Fruit fly (Drosophila melanogaster) whole organism, embryonic: ENCODE data around the gene CG12519.

Experiments used
- B-H2 ChIP-seq: fragments of 200-800 bp; sonication (Bioruptor generic); optimal IDR thresholded peaks from 2 replicates; lab custom pipeline; 2018; ENCODE audit warnings: missing biosample characterization, mild to moderate bottlenecking, missing genetic modification characterization
- CG10147 ChIP-seq: fragments of 200-800 bp; sonication (Bioruptor generic); optimal IDR thresholded peaks from 2 replicates; lab custom pipeline; 2019; ENCODE audit warnings: missing biosample characterization, mild to moderate bottlenecking, missing genetic modification characterization, moderate library complexity
- CG10321 ChIP-seq: fragments of 200-800 bp; sonication (Bioruptor generic); IDR thresholded peaks from 2 replicates; pipeline ENCODE4 v1.3.6; 2022; ENCODE audit warnings: missing biosample characterization, missing genetic modification characterization
- CG10462 ChIP-seq: fragments of 200-800 bp; sonication (Bioruptor generic); optimal IDR thresholded peaks from 2 replicates; lab custom pipeline; 2016; ENCODE audit warnings: missing biosample characterization, missing genetic modification characterization
- CG11085 ChIP-seq: fragments of 200-800 bp; sonication (Bioruptor generic); IDR thresholded peaks from 2 replicates; pipeline ENCODE4 v1.3.6; 2022; ENCODE audit warnings: missing biosample characterization, missing genetic modification characterization
- CG11247 ChIP-seq: fragments of 200-800 bp; sonication (Bioruptor generic); IDR thresholded peaks from 2 replicates; pipeline ENCODE4 v1.3.6; 2022; ENCODE audit warnings: missing biosample characterization, missing genetic modification characterization
- CG12236 ChIP-seq: fragments of 200-800 bp; sonication (Bioruptor generic); optimal IDR thresholded peaks from 2 replicates; lab custom pipeline; 2016; ENCODE audit warnings: missing biosample characterization, missing genetic modification characterization
- CG1233 ChIP-seq: fragments of 200-800 bp; sonication (Bioruptor generic); optimal IDR thresholded peaks from 4 replicates; lab custom pipeline; 2018; ENCODE audit warnings: missing biosample characterization, mild to moderate bottlenecking, missing genetic modification characterization
- CG13287 ChIP-seq: fragments of 200-800 bp; sonication (Bioruptor generic); IDR thresholded peaks from 2 replicates; pipeline ENCODE4 v1.3.6; 2022; ENCODE audit warnings: missing biosample characterization, missing genetic modification characterization; ENCODE audit not compliant: partially characterized antibody
- CG15601 ChIP-seq: fragments of 200-800 bp; sonication (Bioruptor generic); optimal IDR thresholded peaks from 3 replicates; lab custom pipeline; 2019; ENCODE audit warnings: missing biosample characterization, mild to moderate bottlenecking, missing genetic modification characterization, moderate library complexity
- CG16779 ChIP-seq: fragments of 200-800 bp; sonication (Bioruptor generic); IDR thresholded peaks from 2 replicates; pipeline ENCODE4 v1.3.6; 2022; ENCODE audit warnings: missing biosample characterization, missing genetic modification characterization
- CG17802 ChIP-seq: fragments of 200-800 bp; sonication (Bioruptor generic); optimal IDR thresholded peaks from 2 replicates; lab custom pipeline; 2018; ENCODE audit warnings: missing biosample characterization, mild to moderate bottlenecking, missing genetic modification characterization, moderate library complexity
- CG18262 ChIP-seq: fragments of 200-800 bp; optimal IDR thresholded peaks from 3 replicates; lab custom pipeline; 2019; ENCODE audit warnings: missing biosample characterization, mild to moderate bottlenecking, missing genetic modification characterization, moderate library complexity
- CG2129 ChIP-seq: fragments of 200-800 bp; sonication (Bioruptor generic); IDR thresholded peaks from 2 replicates; pipeline ENCODE4 v1.3.6; 2022; ENCODE audit warnings: missing biosample characterization, missing genetic modification characterization; ENCODE audit not compliant: partially characterized antibody
- CG3163 ChIP-seq: fragments of 200-800 bp; sonication (Bioruptor generic); optimal IDR thresholded peaks from 3 replicates; lab custom pipeline; 2016; ENCODE audit warnings: missing biosample characterization, missing genetic modification characterization
- CG32767 ChIP-seq: fragments of 200-800 bp; sonication (Bioruptor generic); IDR thresholded peaks from 2 replicates; pipeline ENCODE4 v1.3.6; 2022; ENCODE audit warnings: missing biosample characterization, missing genetic modification characterization
- CG6654 ChIP-seq: fragments of 200-800 bp; sonication (Bioruptor generic); optimal IDR thresholded peaks from 2 replicates; lab custom pipeline; 2017; ENCODE audit warnings: missing biosample characterization, mild to moderate bottlenecking, missing genetic modification characterization
- CG7786 ChIP-seq: fragments of 200-800 bp; sonication (Bioruptor generic); optimal IDR thresholded peaks from 2 replicates; lab custom pipeline; 2016; ENCODE audit warnings: missing biosample characterization, missing genetic modification characterization
- CG9932 ChIP-seq: fragments of 200-800 bp; sonication (Bioruptor generic); IDR thresholded peaks from 2 replicates; pipeline ENCODE4 v1.3.6; 2022; ENCODE audit warnings: missing biosample characterization, missing genetic modification characterization
- D19A ChIP-seq: fragments of 200-800 bp; optimal IDR thresholded peaks from 3 replicates; lab custom pipeline; 2019; ENCODE audit warnings: missing biosample characterization, mild to moderate bottlenecking, missing genetic modification characterization, moderate library complexity
- GATAe ChIP-seq: fragments of 200-800 bp; sonication (Bioruptor generic); conservative IDR thresholded peaks from 2 replicates; pipeline ENCODE4 v1.3.6; 2022; ENCODE audit warnings: missing biosample characterization, missing genetic modification characterization
- HLH4C ChIP-seq: fragments of 200-800 bp; sonication (Bioruptor generic); IDR thresholded peaks from 3 replicates; pipeline ENCODE4 v1.3.6; 2022; ENCODE audit warnings: missing biosample characterization, missing genetic modification characterization; ENCODE audit not compliant: partially characterized antibody
- Hmx ChIP-seq: fragments of 200-800 bp; sonication (Bioruptor generic); optimal IDR thresholded peaks from 2 replicates; lab custom pipeline; 2016; ENCODE audit warnings: missing biosample characterization, missing genetic modification characterization
- Nf-YA ChIP-seq: fragments of 200-800 bp; sonication (Bioruptor generic); IDR thresholded peaks from 2 replicates; pipeline ENCODE4 v1.3.6; 2022; ENCODE audit warnings: missing biosample characterization, missing genetic modification characterization
- Six4 ChIP-seq: fragments of 200-800 bp; sonication (Bioruptor generic); optimal IDR thresholded peaks from 2 replicates; lab custom pipeline; 2016; ENCODE audit warnings: missing biosample characterization, missing genetic modification characterization
- Sox100B ChIP-seq: fragments of 200-800 bp; sonication (Bioruptor generic); optimal IDR thresholded peaks from 3 replicates; lab custom pipeline; 2018; ENCODE audit warnings: missing biosample characterization, mild to moderate bottlenecking, missing genetic modification characterization
- Trl ChIP-seq, 3 experiments: fragments of >200 bp in 2 of 3; fragments of 200-800 bp in 1 of 3; sonication (Bioruptor generic) in 1 of 3; optimal IDR thresholded peaks; 2 replicates in 1 of 3; 3 replicates in 2 of 3; lab custom pipeline; 2016 to 2017; ENCODE audit warnings: missing biosample characterization in 1 of 3, missing genetic modification characterization in 1 of 3
- bbx ChIP-seq: fragments of 200-800 bp; sonication (Bioruptor generic); IDR thresholded peaks from 2 replicates; pipeline ENCODE4 v1.3.6; 2022; ENCODE audit warnings: missing biosample characterization, missing genetic modification characterization; ENCODE audit not compliant: partially characterized antibody
- bsh ChIP-seq, 2 experiments: fragments of 200-800 bp; sonication (Bioruptor generic); optimal IDR thresholded peaks; 2 replicates each; lab custom pipeline; 2017 to 2018; ENCODE audit warnings: mild to moderate bottlenecking in 2 of 2, missing biosample characterization in 2 of 2, missing genetic modification characterization in 2 of 2, moderate library complexity in 1 of 2
- cad ChIP-seq: fragments of >200 bp; optimal IDR thresholded peaks from 2 replicates; lab custom pipeline; 2017; ENCODE audit warnings: missing biosample characterization, missing genetic modification characterization
- dm ChIP-seq: fragments of 200-800 bp; sonication (Bioruptor generic); optimal IDR thresholded peaks from 3 replicates; lab custom pipeline; 2016; ENCODE audit warnings: missing biosample characterization, missing genetic modification characterization
- dmrt99B ChIP-seq: fragments of 200-800 bp; sonication (Bioruptor generic); optimal IDR thresholded peaks from 2 replicates; lab custom pipeline; 2018; ENCODE audit warnings: missing biosample characterization, mild to moderate bottlenecking, missing genetic modification characterization, moderate library complexity
- dysf ChIP-seq: fragments of 200-800 bp; sonication (Bioruptor generic); IDR thresholded peaks from 3 replicates; pipeline ENCODE4 v1.3.6; 2022; ENCODE audit warnings: missing biosample characterization, missing genetic modification characterization
- ewg ChIP-seq: fragments of 200-800 bp; sonication (Bioruptor generic); optimal IDR thresholded peaks from 3 replicates; lab custom pipeline; 2017; ENCODE audit warnings: mild to moderate bottlenecking, missing biosample characterization, missing genetic modification reagents, missing genetic modification characterization
- hb ChIP-seq: fragments of 200-800 bp; sonication (Bioruptor generic); IDR thresholded peaks from 3 replicates; pipeline ENCODE4 v1.3.6; 2022; ENCODE audit warnings: missing biosample characterization, missing genetic modification characterization; ENCODE audit not compliant: partially characterized antibody
- ind ChIP-seq: fragments of 200-800 bp; sonication (Bioruptor generic); optimal IDR thresholded peaks from 3 replicates; lab custom pipeline; 2016; ENCODE audit warnings: missing biosample characterization, missing genetic modification characterization
- mld ChIP-seq: fragments of 200-800 bp; sonication (Bioruptor generic); IDR thresholded peaks from 3 replicates; pipeline ENCODE4 v1.3.6; 2022; ENCODE audit warnings: missing biosample characterization, missing genetic modification characterization; ENCODE audit not compliant: partially characterized antibody
- nau ChIP-seq: fragments of 200-800 bp; sonication (Bioruptor generic); optimal IDR thresholded peaks from 3 replicates; lab custom pipeline; 2017; ENCODE audit warnings: missing biosample characterization, mild to moderate bottlenecking, missing genetic modification characterization, missing genetic modification reagents
- odd ChIP-seq: fragments of 200-800 bp; sonication (Bioruptor generic); optimal IDR thresholded peaks from 2 replicates; lab custom pipeline; 2017; ENCODE audit warnings: missing biosample characterization, mild to moderate bottlenecking, missing genetic modification characterization
- psq ChIP-seq: fragments of 200-800 bp; sonication (Bioruptor generic); optimal IDR thresholded peaks from 2 replicates; lab custom pipeline; 2017; ENCODE audit warnings: missing biosample characterization, missing genetic modification characterization
- rib ChIP-seq: fragments of 200-800 bp; sonication (Bioruptor generic); IDR thresholded peaks from 2 replicates; pipeline ENCODE4 v1.3.6; 2022; ENCODE audit warnings: missing biosample characterization, missing genetic modification characterization
- salm ChIP-seq: fragments of 200-800 bp; sonication (Bioruptor generic); optimal IDR thresholded peaks from 2 replicates; lab custom pipeline; 2018; ENCODE audit warnings: missing biosample characterization, mild to moderate bottlenecking, missing genetic modification characterization
- sens-2 ChIP-seq: fragments of 200-800 bp; sonication (Bioruptor generic); IDR thresholded peaks from 2 replicates; pipeline ENCODE4 v1.3.6; 2022; ENCODE audit warnings: missing biosample characterization, missing genetic modification characterization
- slou ChIP-seq: fragments of 200-800 bp; sonication (Bioruptor generic); optimal IDR thresholded peaks from 3 replicates; lab custom pipeline; 2016; ENCODE audit warnings: missing biosample characterization, missing genetic modification characterization
- sr ChIP-seq: fragments of 200-800 bp; sonication (Bioruptor generic); IDR thresholded peaks from 3 replicates; pipeline ENCODE4 v1.3.6; 2022; ENCODE audit warnings: missing biosample characterization, missing genetic modification characterization
- tap ChIP-seq: fragments of 200-800 bp; optimal IDR thresholded peaks from 3 replicates; lab custom pipeline; 2019; ENCODE audit warnings: missing biosample characterization, mild to moderate bottlenecking, missing genetic modification characterization, moderate library complexity
- tgo ChIP-seq: fragments of 200-800 bp; sonication (Bioruptor generic); IDR thresholded peaks from 3 replicates; pipeline ENCODE4 v1.3.6; 2022; ENCODE audit warnings: missing biosample characterization, missing genetic modification characterization
- tup ChIP-seq: fragments of 200-800 bp; sonication (Bioruptor generic); optimal IDR thresholded peaks from 2 replicates; lab custom pipeline; 2016; ENCODE audit warnings: missing biosample characterization, mild to moderate bottlenecking, missing genetic modification characterization, moderate library complexity
- unc-4 ChIP-seq: fragments of 200-800 bp; sonication (Bioruptor generic); IDR thresholded peaks from 2 replicates; pipeline ENCODE4 v1.3.6; 2022; ENCODE audit warnings: missing biosample characterization, missing genetic modification characterization; ENCODE audit not compliant: partially characterized antibody
- wek ChIP-seq: fragments of 200-800 bp; sonication (Bioruptor generic); optimal IDR thresholded peaks from 3 replicates; lab custom pipeline; 2018; ENCODE audit warnings: missing biosample characterization, mild to moderate bottlenecking, missing genetic modification characterization, moderate library complexity

The CG12519 gene

DNA sequence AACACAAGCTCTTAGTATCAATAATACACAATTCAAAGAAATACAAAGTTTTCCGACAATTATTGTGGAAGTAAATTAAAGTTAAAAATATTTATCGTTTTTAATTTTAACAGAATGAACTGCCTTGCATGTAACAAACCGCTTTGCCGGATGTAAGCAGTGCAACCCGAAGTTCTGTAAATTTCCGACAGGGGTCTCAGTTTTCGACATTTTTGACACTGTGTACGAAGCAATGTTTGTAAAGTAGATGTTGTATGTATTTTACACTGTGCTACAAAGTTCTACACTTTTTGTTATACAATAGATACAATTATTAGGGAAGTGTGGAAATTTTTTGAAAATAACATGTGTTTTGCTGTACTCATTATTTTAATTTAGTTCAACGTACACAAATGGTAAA is 44.3 kb downstream of the CG12519 start (continued):
- TF ChIP-seq D19A (tag; lab: Kevin White, UChicago) (peak; percentile 62), CG2129 (GFP tag; lab: Robert Waterston, UW) (no peak), CG15601 (tag; lab: Kevin White, UChicago) (peak; percentile 80), CG1233 (GFP tag; lab: Kevin White, UChicago) (peak; percentile 92), CG32767 (GFP tag; lab: Robert Waterston, UW) (peak; percentile 65), ind (GFP tag; lab: Kevin White, UChicago) (peak; percentile 87), CG11085 (GFP tag; lab: Robert Waterston, UW) (peak; percentile 97), rib (GFP tag; lab: Robert Waterston, UW) (no peak; the same call in 1 of the 2 replicates), tap (tag; lab: Kevin White, UChicago) (peak; percentile 27), CG10462 (GFP tag; lab: Kevin White, UChicago) (peak; percentile 37), nau (GFP tag; lab: Kevin White, UChicago) (peak; percentile 52), B-H2 (peak; percentile 83), odd (GFP tag; lab: Kevin White, UChicago) (peak; percentile 28), Nf-YA (GFP tag; lab: Robert Waterston, UW) (peak; percentile 79), Trl (optimal IDR thresholded peaks at IDR 0.05; lab: Kevin White, UChicago) (no peak), Trl (GFP tag; optimal IDR thresholded peaks at IDR 0.05; lab: Kevin White, UChicago) (peak; percentile 98), CG17802 (tag; lab: Kevin White, UChicago) (peak; percentile 92), psq (GFP tag; lab: Kevin White, UChicago) (peak; percentile 49), CG12236 (GFP tag; lab: Kevin White, UChicago) (peak; percentile 78), bbx (GFP tag; lab: Robert Waterston, UW) (peak; percentile 53; the same call in 1 of the 2 replicates), mld (no peak), CG3163 (peak; percentile 68), bsh (GFP tag; optimal IDR thresholded peaks at IDR 0.05; lab: Kevin White, UChicago) (no peak), hb (GFP tag; lab: Robert Waterston, UW) (no peak), Hmx (peak; percentile 71), CG18262 (tag; lab: Kevin White, UChicago) (peak; percentile 76), tup (no peak), cad (no peak), dm (GFP tag; lab: Kevin White, UChicago) (peak; percentile 74), CG10321 (peak; percentile 74), CG6654 (peak; percentile 69), CG11247 (GFP tag; lab: Robert Waterston, UW) (peak; percentile 96), tgo (GFP tag; lab: Robert Waterston, UW) (peak; percentile 91), ewg (GFP tag; lab: Kevin White, UChicago) (peak; percentile 75), sr (GFP tag; lab: Robert Waterston, UW) (peak; percentile 93), wek (GFP tag; lab: Kevin White, UChicago) (peak; percentile 76), unc-4 (GFP tag; lab: Robert Waterston, UW) (no peak), CG7786 (GFP tag; lab: Kevin White, UChicago) (peak; percentile 71), salm (tag; lab: Kevin White, UChicago) (no peak), CG9932 (GFP tag; lab: Robert Waterston, UW) (peak; percentile 92), Six4 (GFP tag; lab: Kevin White, UChicago) (peak; percentile 77), CG16779 (GFP tag; lab: Robert Waterston, UW) (peak; percentile 92), dysf (GFP tag; lab: Robert Waterston, UW) (peak; percentile 92), sens-2 (peak; percentile 87), CG13287 (peak; percentile 59; the same call in 1 of the 2 replicates), GATAe (GFP tag; lab: Robert Waterston, UW) (peak; percentile 65), HLH4C (peak; percentile 45; the same call in 1 of the 3 replicates), CG10147 (GFP tag; lab: Kevin White, UChicago) (peak; percentile 81), dmrt99B (peak; percentile 60), slou (peak; percentile 96), Sox100B (peak; percentile 67)
